Worm (Caenorhabditis elegans) whole organism, L1 larva: ENCODE measurements around the gene C54D10.4.
A peak's percentile ranks its signal among the peaks of the same experiment; 100 is the strongest.

Experiments
- C04F5.9 ChIP-seq: sonication (generic microtip); optimal IDR thresholded peaks from 2 replicates; lab custom pipeline; 2016; ENCODE audit warnings: missing genetic modification characterization, missing compliant biosample characterization
- C16A3.4 ChIP-seq: fragments of 150-350 bp; optimal IDR thresholded peaks from 2 replicates; lab custom pipeline; 2014; ENCODE audit warnings: missing biosample characterization, missing genetic modification characterization
- alr-1 ChIP-seq: fragments of 200-800 bp; sonication (Bioruptor generic); optimal IDR thresholded peaks from 2 replicates; lab custom pipeline; 2018; ENCODE audit warnings: borderline replicate concordance, mild to moderate bottlenecking, missing genetic modification characterization, missing compliant biosample characterization
- aly-2 ChIP-seq: fragments of 150-350 bp; optimal IDR thresholded peaks from 2 replicates; lab custom pipeline; 2014; ENCODE audit warnings: missing biosample characterization, missing genetic modification characterization
- blmp-1 ChIP-seq: fragments of 150-350 bp; optimal IDR thresholded peaks from 2 replicates; lab custom pipeline; 2014; ENCODE audit warnings: missing biosample characterization, missing genetic modification characterization
- ceh-90 ChIP-seq: sonication (generic microtip); optimal IDR thresholded peaks from 2 replicates; lab custom pipeline; 2016; ENCODE audit warnings: missing genetic modification characterization, missing compliant biosample characterization
- ces-1 ChIP-seq: fragments of 150-350 bp; optimal IDR thresholded peaks from 2 replicates; lab custom pipeline; 2014; ENCODE audit warnings: missing biosample characterization, missing genetic modification reagents, missing genetic modification characterization
- dpl-1 ChIP-seq, 3 experiments: fragments of 150-350 bp in 2 of 3; sonication (generic microtip) in 1 of 3; optimal IDR thresholded peaks; 2 replicates each; lab custom pipeline; 2014 to 2017; ENCODE audit warnings: missing biosample characterization in 3 of 3, missing genetic modification characterization in 3 of 3, missing genetic modification reagents in 3 of 3
- dsc-1 ChIP-seq: sonication (generic microtip); optimal IDR thresholded peaks from 2 replicates; lab custom pipeline; 2016; ENCODE audit warnings: mild to moderate bottlenecking, missing genetic modification characterization, missing compliant biosample characterization
- egl-13 ChIP-seq: sonication (generic microtip); optimal IDR thresholded peaks from 2 replicates; lab custom pipeline; 2016; ENCODE audit warnings: missing genotype, missing genetic modification reagents, missing genetic modification characterization, missing compliant biosample characterization
- elt-3 ChIP-seq, 6 experiments: fragments of 150-350 bp in 1 of 6; sonication (generic microtip); optimal IDR thresholded peaks; 2 replicates each; lab custom pipeline; 2017 to 2018; ENCODE audit warnings: missing biosample characterization in 6 of 6, missing genetic modification characterization in 6 of 6, inconsistent platforms in 1 of 6
- fkh-10 ChIP-seq: sonication (generic microtip); optimal IDR thresholded peaks from 2 replicates; lab custom pipeline; 2017; ENCODE audit warnings: missing biosample characterization, missing genetic modification reagents, missing genetic modification characterization
- fkh-4 ChIP-seq: sonication (generic microtip); optimal IDR thresholded peaks from 2 replicates; lab custom pipeline; 2016; ENCODE audit warnings: missing compliant biosample characterization, missing genetic modification characterization, borderline replicate concordance
- hlh-4 ChIP-seq: sonication (generic microtip); optimal IDR thresholded peaks from 2 replicates; lab custom pipeline; 2016; ENCODE audit warnings: mild to moderate bottlenecking, missing genetic modification characterization, missing compliant biosample characterization
- isw-1 ChIP-seq: fragments of 200-800 bp; sonication (Bioruptor generic); IDR thresholded peaks from 2 replicates; pipeline ENCODE4 v1.3.6; 2022; ENCODE audit warnings: missing genetic modification characterization, missing compliant biosample characterization
- lir-3 ChIP-seq: sonication (generic microtip); optimal IDR thresholded peaks from 2 replicates; lab custom pipeline; 2016; ENCODE audit warnings: mild to moderate bottlenecking, missing genetic modification characterization, moderate library complexity, missing compliant biosample characterization; ENCODE audit not compliant: poor library complexity
- lsy-2 ChIP-seq, 2 experiments: fragments of 150-350 bp; optimal IDR thresholded peaks; 2 replicates each; lab custom pipeline; 2014; ENCODE audit warnings: missing biosample characterization in 2 of 2, missing genetic modification characterization in 2 of 2
- mab-9 ChIP-seq: fragments of 200-800 bp; sonication (Bioruptor generic); IDR thresholded peaks from 2 replicates; pipeline ENCODE4 v1.3.6; 2022; ENCODE audit warnings: missing genetic modification reagents, missing genetic modification characterization, missing compliant biosample characterization
- mep-1 ChIP-seq: fragments of 150-350 bp; optimal IDR thresholded peaks from 2 replicates; lab custom pipeline; 2014; ENCODE audit warnings: missing biosample characterization, missing genetic modification characterization
- nhr-12 ChIP-seq: sonication (generic microtip); optimal IDR thresholded peaks from 2 replicates; lab custom pipeline; 2017; ENCODE audit warnings: missing biosample characterization, missing genetic modification characterization
- nhr-19 ChIP-seq: fragments of 200-800 bp; sonication (Bioruptor generic); conservative IDR thresholded peaks from 2 replicates; pipeline ENCODE4 v1.3.6; 2022; ENCODE audit warnings: missing genetic modification characterization, missing compliant biosample characterization
- nhr-237 ChIP-seq: fragments of 150-350 bp; optimal IDR thresholded peaks from 2 replicates; lab custom pipeline; 2014; ENCODE audit warnings: missing biosample characterization, missing genetic modification characterization
- nhr-28 ChIP-seq: fragments of 150-350 bp; optimal IDR thresholded peaks from 2 replicates; lab custom pipeline; 2014; ENCODE audit warnings: missing biosample characterization, missing genetic modification characterization
- nhr-76 ChIP-seq: sonication (generic microtip); optimal IDR thresholded peaks from 2 replicates; lab custom pipeline; 2017; ENCODE audit warnings: missing biosample characterization, missing genetic modification characterization
- pax-3 ChIP-seq: fragments of 200-800 bp; sonication (Bioruptor generic); optimal IDR thresholded peaks from 2 replicates; lab custom pipeline; 2018; ENCODE audit warnings: mild to moderate bottlenecking, missing genetic modification characterization, moderate library complexity, missing compliant biosample characterization
- skn-1 ChIP-seq: fragments of 150-350 bp; optimal IDR thresholded peaks from 2 replicates; lab custom pipeline; 2014; ENCODE audit warnings: missing biosample characterization, missing genetic modification characterization
- snu-23 ChIP-seq: sonication (generic microtip); optimal IDR thresholded peaks from 2 replicates; lab custom pipeline; 2016; ENCODE audit warnings: missing genetic modification characterization, missing compliant biosample characterization
- sptf-1 ChIP-seq: fragments of 150-350 bp; optimal IDR thresholded peaks from 2 replicates; lab custom pipeline; 2014; ENCODE audit warnings: missing biosample characterization, missing genetic modification characterization
- swsn-7 ChIP-seq: sonication (generic microtip); optimal IDR thresholded peaks from 2 replicates; lab custom pipeline; 2016; ENCODE audit warnings: missing genetic modification characterization, missing compliant biosample characterization
- unc-62 ChIP-seq: fragments of 150-350 bp; optimal IDR thresholded peaks from 2 replicates; lab custom pipeline; 2014; ENCODE audit warnings: missing biosample characterization, missing genetic modification reagents, missing genetic modification characterization
- vab-15 ChIP-seq: sonication (generic microtip); optimal IDR thresholded peaks from 2 replicates; lab custom pipeline; 2017; ENCODE audit warnings: missing genotype, mild to moderate bottlenecking, missing genetic modification characterization, missing compliant biosample characterization

Gene C54D10.4

DNA sequence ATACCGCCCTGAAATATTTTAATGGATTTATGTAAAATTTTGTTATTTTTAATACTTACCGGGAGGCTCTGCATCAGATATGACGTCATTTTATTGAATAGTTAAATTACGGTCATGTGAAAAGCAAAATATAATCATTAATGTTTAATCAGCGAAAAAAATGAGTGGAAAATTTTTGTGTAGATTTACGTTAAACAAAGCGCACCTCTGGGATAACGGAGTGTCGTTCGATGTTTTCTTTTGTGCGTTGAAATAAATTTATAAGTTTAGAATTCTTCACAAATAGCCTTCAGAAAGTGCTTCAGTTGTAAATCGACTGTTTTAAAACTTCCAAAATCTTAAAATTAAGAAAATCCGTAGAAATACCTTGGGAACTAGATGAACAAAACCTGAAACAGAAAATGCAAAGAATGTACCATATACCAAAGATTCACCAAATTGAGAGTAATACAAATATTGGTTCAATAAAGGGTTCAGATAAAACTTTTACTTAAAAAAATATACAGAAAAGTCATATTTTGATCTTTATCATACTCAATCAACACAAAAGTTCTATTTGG is 20.0 kb downstream of the C54D10.4 start, which contains the start of the genes K01D12.20 and miga-1 (continued):
- TF ChIP-seq snu-23 (GFP tag; lab: Kevin White, UChicago), result peak; percentile 57
- no peak for TF ChIP-seq nhr-12 (tag; lab: Kevin White, UChicago)
- TF ChIP-seq dsc-1 (tag; lab: Kevin White, UChicago), result peak; percentile 42
- peak; percentile 25 for TF ChIP-seq blmp-1
- no peak for TF ChIP-seq ces-1 (GFP tag; lab: Kevin White, UChicago)
- peak; percentile 22; the same call in 1 of the 2 replicates for TF ChIP-seq nhr-19
- TF ChIP-seq aly-2 (tag; lab: Kevin White, UChicago), result no peak
- peak; percentile 22 for TF ChIP-seq skn-1 (tag; lab: Kevin White, UChicago)
- TF ChIP-seq C16A3.4 (tag; lab: Kevin White, UChicago), result peak; percentile 56
- peak; percentile 59 for TF ChIP-seq mep-1 (tag; lab: Kevin White, UChicago)
- no peak for TF ChIP-seq mab-9 (GFP tag; lab: Robert Waterston, UW)
- TF ChIP-seq dpl-1 (GFP tag; optimal IDR thresholded peaks at IDR 0.05; lab: Kevin White, UChicago), result peak; percentile 37 to 55 (median 46)
- TF ChIP-seq, all 84 proteins: peak for 21

DNA sequence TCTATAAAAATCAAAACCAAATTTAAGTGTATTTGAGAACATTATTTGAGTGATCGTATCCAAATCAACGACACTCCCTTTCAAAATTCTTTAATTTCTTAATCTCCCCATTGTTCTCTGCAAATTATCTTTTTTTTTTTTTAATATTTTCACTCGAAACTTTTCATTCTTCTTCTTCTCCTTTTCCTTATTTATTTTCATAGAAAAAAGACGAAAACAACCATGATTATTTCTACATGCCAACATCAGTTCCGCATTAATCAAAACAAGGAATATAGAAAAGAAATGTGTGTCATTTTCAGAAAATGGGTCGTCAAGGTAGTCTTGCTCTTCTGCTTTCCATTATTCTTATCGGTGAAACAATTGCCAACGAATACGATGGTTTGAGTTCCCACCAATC is 23.2 kb downstream of the C54D10.4 start, which contains the start of gene K01D12.5:
Gene K01D12.5, plus strand, starts transcription at position 301 of the 400 bp plus-strand sequence.
- TF ChIP-seq nhr-237 (tag; lab: Kevin White, UChicago), result no peak

DNA sequence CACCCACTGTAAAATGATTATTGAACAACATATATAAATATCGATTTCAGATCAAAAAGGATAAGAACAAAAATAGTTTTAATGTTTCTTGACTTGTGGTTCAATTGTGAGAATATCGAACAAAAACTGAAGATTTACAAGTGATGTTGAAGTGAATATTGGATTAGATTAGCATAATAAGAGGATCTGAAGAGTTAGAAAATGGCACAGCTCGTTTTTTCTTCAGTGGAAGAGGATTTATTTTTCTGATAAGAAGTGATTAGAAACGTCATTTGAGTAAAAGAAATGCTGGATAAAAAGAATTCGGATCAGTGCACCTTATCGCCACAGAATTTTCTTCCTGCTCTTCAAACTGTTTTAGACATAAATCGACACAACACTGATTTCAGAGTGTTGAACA is 25.0 kb downstream of the C54D10.4 start, which contains the start of gene twk-14:
Gene twk-14, minus strand, starts transcription at position 8 of the 400 bp plus-strand sequence.
- TF ChIP-seq pax-3 (tag; lab: Kevin White, UChicago), result peak; percentile 48
- no peak for TF ChIP-seq nhr-76 (tag; lab: Kevin White, UChicago)
- TF ChIP-seq ceh-90, result no peak
- TF ChIP-seq isw-1 (GFP tag; lab: Robert Waterston, UW), result no peak
- TF ChIP-seq dsc-1 (tag; lab: Kevin White, UChicago), result peak; percentile 90
- TF ChIP-seq egl-13 (tag; lab: Kevin White, UChicago), result peak; percentile 9

DNA sequence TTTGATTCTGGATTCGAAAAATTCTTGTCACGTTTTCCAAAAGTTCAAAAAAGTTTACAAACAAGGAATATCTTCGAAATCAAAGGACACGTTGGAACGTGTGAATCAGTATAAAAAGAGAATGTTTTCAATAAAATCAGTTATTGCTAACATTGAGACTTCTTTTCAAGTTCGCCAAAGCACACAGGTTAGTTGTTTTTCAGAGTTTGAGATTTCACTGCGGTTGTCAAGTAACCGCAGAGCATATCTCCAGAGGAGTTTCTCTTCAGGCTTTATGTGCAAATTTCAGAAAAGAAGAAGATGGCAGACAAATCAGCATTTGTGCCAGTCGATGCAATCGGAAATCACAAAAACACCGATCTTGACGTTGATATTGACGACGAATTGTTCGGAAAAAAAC is 34.6 kb downstream of the C54D10.4 start, which contains the start of gene K01D12.15:
Gene K01D12.15, plus strand, starts transcription at position 301 of the 400 bp plus-strand sequence.
- TF ChIP-seq vab-15, result no peak
- no peak for TF ChIP-seq swsn-7 (tag; lab: Kevin White, UChicago)
- no peak for TF ChIP-seq C04F5.9
- no peak for TF ChIP-seq nhr-28 (tag; lab: Kevin White, UChicago)
- TF ChIP-seq nhr-76 (tag; lab: Kevin White, UChicago), result no peak
- no peak for TF ChIP-seq lir-3 (tag; lab: Kevin White, UChicago)
- no peak for TF ChIP-seq lsy-2 (tag; optimal IDR thresholded peaks at IDR 0.05; lab: Kevin White, UChicago)
- TF ChIP-seq sptf-1 (tag; lab: Kevin White, UChicago), result no peak
- no peak for TF ChIP-seq aly-2 (tag; lab: Kevin White, UChicago)
- TF ChIP-seq fkh-10 (GFP tag; lab: Kevin White, UChicago), result no peak
- TF ChIP-seq nhr-12 (tag; lab: Kevin White, UChicago), result no peak
- no peak for TF ChIP-seq mab-9 (GFP tag; lab: Robert Waterston, UW)
- TF ChIP-seq alr-1 (tag; lab: Kevin White, UChicago), result no peak
- TF ChIP-seq hlh-4 (tag; lab: Kevin White, UChicago), result no peak

DNA sequence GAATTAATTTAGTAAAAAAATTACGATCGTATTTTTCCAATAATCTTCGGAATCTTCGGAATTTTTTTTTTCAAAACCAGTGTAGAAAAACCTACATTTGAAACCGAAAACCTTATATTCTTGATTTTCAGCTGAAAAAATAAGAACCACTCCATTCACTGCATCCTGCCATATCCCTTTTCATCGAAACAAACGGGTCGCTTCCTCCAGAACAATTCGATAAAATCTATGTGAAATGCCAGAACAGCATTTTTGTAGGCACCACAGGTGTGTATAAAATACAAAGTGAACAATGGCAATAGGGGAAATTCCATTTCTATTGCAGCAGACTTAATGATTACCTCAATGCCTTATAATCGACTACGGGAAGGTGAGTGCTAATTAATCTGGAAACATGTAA is 43.5 kb downstream of the C54D10.4 start, which contains the start of gene K01D12.1:
Gene K01D12.1, plus strand, starts transcription at position 301 of the 400 bp plus-strand sequence.
- TF ChIP-seq nhr-12 (tag; lab: Kevin White, UChicago), result no peak
- TF ChIP-seq fkh-4 (tag; lab: Kevin White, UChicago), result no peak
- TF ChIP-seq unc-62 (GFP tag; lab: Kevin White, UChicago), result no peak
- TF ChIP-seq elt-3 (tag; optimal IDR thresholded peaks at IDR 0.05; lab: Kevin White, UChicago), result no peak
